Fruit fly (Drosophila melanogaster) whole organism: Measurements from ENCODE around the gene CG2993.
A peak's percentile ranks its signal among the peaks of the same experiment; 100 is the strongest.

Source experiments
- CG8478 ChIP-seq: fragments of >200 bp; optimal IDR thresholded peaks from 2 replicates; lab custom pipeline; 2018; ENCODE audit warnings: inconsistent platforms
- Dll ChIP-seq: fragments of >200 bp; optimal IDR thresholded peaks from 2 replicates; lab custom pipeline; 2017
- EcR ChIP-seq, 2 experiments: fragments of >200 bp; optimal IDR thresholded peaks; 2 replicates each; lab custom pipeline; 2017; ENCODE audit warnings: missing biosample characterization in 2 of 2, missing genetic modification characterization in 2 of 2, missing genetic modification reagents in 2 of 2
- pan ChIP-seq: fragments of >200 bp; optimal IDR thresholded peaks from 2 replicates; lab custom pipeline; 2017
- psq ChIP-seq: fragments of >200 bp; optimal IDR thresholded peaks from 2 replicates; lab custom pipeline; 2017
- usp ChIP-seq: fragments of >200 bp; optimal IDR thresholded peaks from 2 replicates; lab custom pipeline; 2017; ENCODE audit warnings: missing biosample characterization, missing genetic modification characterization, mixed read lengths

CG2993 gene

DNA sequence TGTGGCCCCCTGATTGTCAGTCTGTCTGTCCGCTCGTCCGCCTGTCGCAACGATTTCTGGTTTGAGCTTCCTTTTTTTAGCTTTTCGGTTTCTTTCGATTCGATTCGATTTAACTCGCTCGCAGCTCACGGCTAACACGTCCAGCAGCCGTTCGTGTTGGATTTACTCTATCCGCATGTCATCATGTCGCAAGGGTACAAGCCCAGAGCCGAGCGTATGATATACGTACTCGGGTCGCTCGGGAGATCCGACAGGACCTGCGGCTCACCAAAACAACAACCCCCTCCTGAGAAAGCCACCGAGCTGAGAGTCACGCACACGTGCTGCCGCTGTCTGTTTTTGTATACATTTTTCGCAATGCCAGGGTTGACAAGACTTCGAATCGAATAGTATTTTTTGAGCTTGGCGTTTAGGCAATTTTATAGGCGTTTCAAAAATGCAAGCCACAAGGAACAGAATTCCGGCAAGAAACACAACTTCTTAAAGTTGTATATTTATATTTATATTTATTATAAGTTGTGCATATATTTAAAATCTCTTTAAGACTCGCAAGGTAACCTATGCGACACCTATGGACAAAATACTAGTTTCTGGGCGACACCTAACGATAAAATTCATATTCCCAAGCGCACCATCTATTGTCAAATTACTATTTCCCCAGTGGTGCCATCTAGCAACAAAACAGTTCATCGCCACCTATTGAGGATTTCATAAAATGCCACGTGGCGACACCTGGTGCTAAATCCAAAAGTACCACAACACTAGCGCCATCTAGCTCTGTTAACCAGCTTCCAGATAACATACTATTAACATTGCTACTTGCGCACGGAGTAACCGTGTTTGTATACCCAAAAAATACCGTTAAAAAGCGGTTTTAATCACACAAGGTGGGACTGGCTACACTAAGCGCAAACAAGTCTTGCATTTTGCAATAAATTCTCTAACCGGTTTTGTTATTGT lies at the start of gene CG2993, which contains the start of gene sgll:
TSS of gene CG2993 (minus strand) at position 353 of the 960 bp plus-strand sequence.
TSS of gene sgll (plus strand) at position 871 of the 960 bp plus-strand sequence.
- TF ChIP-seq CG8478 (lab: Kevin White, UChicago) (peak; percentile 27), EcR (GFP tag; optimal IDR thresholded peaks at IDR 0.05; lab: Kevin White, UChicago) (no peak), Dll (lab: Kevin White, UChicago) (peak; percentile 73)

DNA sequence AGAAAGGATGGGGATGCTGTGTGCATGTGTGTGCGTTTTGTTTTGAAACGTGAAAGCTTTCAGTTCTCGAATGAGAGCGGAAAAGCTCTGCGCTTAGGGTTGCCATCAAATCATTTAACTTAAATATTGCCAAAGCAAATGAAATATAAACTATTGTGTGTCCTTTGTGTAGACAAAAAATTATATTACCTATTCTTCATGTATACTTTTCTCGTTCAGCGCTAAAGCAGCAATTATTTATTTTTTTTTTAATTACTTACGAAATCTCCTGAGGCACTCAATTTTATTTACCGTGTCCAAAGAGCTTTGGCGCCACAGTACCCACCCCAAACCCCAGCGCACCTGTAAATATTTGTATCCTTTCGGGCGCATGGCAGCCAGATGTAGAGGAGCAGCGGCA lies 11.7 kb upstream of the CG2993 start:
- no peak for TF ChIP-seq usp (GFP tag; lab: Kevin White, UChicago)
- no peak for TF ChIP-seq CG8478 (lab: Kevin White, UChicago)
- TF ChIP-seq psq = no peak
- no peak for TF ChIP-seq Dll (lab: Kevin White, UChicago)
- TF ChIP-seq pan (lab: Kevin White, UChicago) = no peak
- no peak for TF ChIP-seq EcR (GFP tag; optimal IDR thresholded peaks at IDR 0.05; lab: Kevin White, UChicago)

DNA sequence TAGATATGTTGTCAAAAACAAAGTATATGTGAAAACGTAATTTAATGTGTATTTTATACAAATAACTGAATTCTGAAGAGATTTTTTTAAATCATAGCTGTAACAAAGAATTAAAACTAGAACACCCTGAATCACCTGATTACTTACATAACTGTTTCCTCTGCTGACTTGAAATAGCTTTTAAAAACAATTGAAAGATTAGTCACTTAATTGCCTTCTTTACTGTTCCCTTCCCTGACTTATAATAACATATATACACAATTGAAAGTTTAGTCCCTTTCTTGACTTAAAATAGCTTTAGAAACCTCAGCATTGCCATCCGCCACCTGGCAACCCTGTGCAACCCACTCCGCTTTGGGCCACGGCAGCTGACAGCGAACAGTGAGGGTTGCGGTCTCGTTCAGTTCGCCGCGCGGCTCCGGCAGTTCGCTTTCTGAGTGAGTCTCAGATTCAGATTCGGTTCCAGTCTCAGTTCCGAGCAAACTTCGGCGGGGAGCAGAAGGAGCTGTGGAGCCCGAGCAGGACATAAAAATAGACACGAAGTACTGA lies 4.2 kb upstream of the CG2993 start, which contains the start of gene CG34384:
TSS of gene CG34384 (plus strand) at position 381 of the 549 bp plus-strand sequence.
- no peak for TF ChIP-seq Dll (lab: Kevin White, UChicago)
- no peak for TF ChIP-seq pan (lab: Kevin White, UChicago)
- TF ChIP-seq CG8478 (lab: Kevin White, UChicago) = no peak
- no peak for TF ChIP-seq psq
- no peak for TF ChIP-seq usp (GFP tag; lab: Kevin White, UChicago)
- TF ChIP-seq EcR (GFP tag; optimal IDR thresholded peaks at IDR 0.05; lab: Kevin White, UChicago) = no peak

DNA sequence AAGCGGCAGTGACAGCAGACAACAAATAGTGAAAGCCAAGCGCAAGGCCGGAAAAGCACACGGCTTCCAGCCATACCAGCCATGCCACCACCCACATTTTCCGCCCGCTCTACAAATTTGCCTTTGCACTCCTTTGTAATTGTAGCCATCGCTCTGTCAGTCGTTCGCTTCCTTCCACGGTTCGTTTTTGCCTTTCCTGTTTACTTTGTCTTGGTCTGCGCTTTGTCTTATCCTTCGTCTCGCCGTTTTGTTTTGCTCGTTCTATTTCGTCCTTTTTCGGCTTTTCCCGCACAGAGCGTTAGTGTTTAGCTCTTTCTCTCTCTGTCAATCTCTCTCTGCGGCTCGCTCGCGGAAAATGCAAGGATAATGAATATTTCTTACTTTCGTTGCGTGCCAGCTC lies 3.7 kb upstream of the CG2993 start:
- no peak for TF ChIP-seq psq
- TF ChIP-seq CG8478 (lab: Kevin White, UChicago) = no peak
- TF ChIP-seq usp (GFP tag; lab: Kevin White, UChicago) = no peak
- TF ChIP-seq Dll (lab: Kevin White, UChicago) = no peak
- no peak for TF ChIP-seq pan (lab: Kevin White, UChicago)
- no peak for TF ChIP-seq EcR (GFP tag; optimal IDR thresholded peaks at IDR 0.05; lab: Kevin White, UChicago)

DNA sequence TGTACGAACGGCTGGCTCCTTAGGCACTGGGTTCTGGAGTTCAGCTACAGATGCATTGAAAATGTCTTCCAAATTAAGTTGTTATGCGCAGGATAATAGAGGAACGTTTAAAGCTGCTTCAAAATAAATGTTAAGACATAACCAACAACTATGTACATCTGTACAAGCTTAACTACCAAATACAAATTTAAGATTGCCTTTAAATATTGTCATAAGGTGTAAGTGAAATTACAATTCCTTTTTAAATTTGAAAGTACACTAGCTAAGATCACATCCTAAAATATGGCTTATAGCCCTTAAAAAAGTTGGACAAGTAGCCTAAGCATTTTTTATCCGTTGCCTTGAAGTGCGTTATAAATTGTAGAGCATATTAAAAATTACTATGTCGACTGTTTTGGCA lies 1.7 kb upstream of the CG2993 start, which contains the start of gene CG31473:
TSS of gene CG31473 (plus strand) at position 301 of the 400 bp plus-strand sequence.
- TF ChIP-seq EcR (GFP tag; optimal IDR thresholded peaks at IDR 0.05; lab: Kevin White, UChicago) (no peak), usp (GFP tag; lab: Kevin White, UChicago) (no peak), CG8478 (lab: Kevin White, UChicago) (no peak), psq (no peak), Dll (lab: Kevin White, UChicago) (no peak), pan (lab: Kevin White, UChicago) (no peak)

DNA sequence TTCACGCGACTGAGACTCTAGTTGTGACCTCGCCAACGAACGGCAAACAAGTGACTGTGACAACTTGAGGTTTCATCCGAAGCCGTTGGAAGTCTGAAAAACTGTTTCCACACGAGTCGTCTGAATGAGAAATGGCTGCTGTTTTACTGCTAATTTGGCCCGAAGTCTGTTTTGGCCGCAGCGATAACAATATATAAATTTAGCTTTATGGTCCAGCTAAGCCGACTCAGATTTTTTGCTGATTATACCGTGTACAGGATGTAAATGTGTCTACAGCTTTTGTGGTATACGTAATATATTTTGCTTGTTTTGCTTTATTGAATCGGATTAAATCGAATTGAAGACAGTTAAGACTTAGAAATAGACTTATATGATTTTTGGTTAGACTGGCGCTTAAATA lies 5.5 kb downstream of the CG2993 start, which contains the start of gene CG18268:
TSS of gene CG18268 (minus strand) at position 101 of the 400 bp plus-strand sequence.
- no peak for TF ChIP-seq EcR (GFP tag; optimal IDR thresholded peaks at IDR 0.05; lab: Kevin White, UChicago)
- TF ChIP-seq Dll (lab: Kevin White, UChicago) = no peak
- TF ChIP-seq psq = no peak
- no peak for TF ChIP-seq pan (lab: Kevin White, UChicago)
- TF ChIP-seq CG8478 (lab: Kevin White, UChicago) = no peak
- no peak for TF ChIP-seq usp (GFP tag; lab: Kevin White, UChicago)

DNA sequence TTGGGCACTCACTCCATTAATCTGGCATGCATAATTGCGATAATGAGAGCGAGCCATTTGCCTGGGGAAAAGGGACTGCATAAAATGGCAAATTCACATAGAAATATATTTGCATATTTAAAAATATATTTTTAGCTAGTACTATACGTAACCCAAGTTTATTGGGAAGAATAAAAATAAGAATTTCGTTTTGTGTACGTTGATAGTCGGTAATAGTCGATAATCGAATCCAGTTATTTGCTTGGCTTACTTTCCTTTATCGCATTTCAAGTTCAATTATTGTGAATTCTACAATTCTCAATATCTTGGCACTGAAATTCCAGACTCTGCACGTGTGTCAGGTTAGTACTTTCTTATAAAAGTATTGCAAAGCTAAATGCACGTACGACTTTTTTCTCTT lies 7.1 kb downstream of the CG2993 start, which contains the start of gene CG3014:
TSS of gene CG3014 (minus strand) at position 101 of the 400 bp plus-strand sequence.
- TF ChIP-seq usp (GFP tag; lab: Kevin White, UChicago) (no peak), CG8478 (lab: Kevin White, UChicago) (no peak), Dll (lab: Kevin White, UChicago) (no peak), psq (no peak), EcR (GFP tag; optimal IDR thresholded peaks at IDR 0.05; lab: Kevin White, UChicago) (no peak), pan (lab: Kevin White, UChicago) (no peak)

DNA sequence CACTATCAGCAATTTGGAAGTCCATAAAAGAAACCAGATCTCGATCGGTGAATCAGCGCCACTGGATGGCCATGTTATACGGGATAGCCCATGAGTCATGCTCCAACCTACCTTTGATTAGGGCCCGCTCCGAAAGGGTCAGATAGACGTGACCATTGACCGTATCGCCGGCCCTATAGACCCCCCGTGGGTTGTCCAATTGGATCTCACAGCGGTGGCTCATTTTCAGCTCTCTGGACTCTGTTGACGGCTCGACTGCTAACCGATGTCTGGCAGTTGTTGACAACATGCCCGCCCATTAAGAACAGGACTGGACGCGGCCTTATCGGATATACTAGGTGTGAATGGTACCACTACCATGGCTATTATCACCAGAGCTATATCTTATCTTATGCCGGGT lies 11.3 kb downstream of the CG2993 start, which contains the start of gene CG18744:
TSS of gene CG18744 (minus strand) at position 247 of the 400 bp plus-strand sequence.
- TF ChIP-seq pan (lab: Kevin White, UChicago) (no peak), Dll (lab: Kevin White, UChicago) (no peak), usp (GFP tag; lab: Kevin White, UChicago) (no peak)

DNA sequence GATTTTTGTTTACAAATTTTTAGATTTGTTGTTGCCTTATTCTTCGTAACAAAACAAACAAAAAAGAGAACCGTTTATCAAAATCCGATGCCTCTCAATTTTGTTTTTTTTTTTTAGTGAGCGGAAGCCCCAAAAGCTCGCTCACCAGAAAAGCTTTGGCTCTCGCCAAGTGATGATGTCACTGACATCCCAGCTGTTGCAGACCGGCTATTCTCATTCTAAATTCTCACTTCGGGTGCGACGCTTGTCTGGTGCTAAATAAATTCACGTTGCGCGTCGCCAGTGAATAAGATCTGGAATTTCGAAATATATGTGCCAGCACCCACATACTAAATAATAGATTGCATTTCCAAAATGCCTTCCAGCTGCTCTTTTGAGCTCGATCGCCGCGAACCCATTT lies 16.0 kb downstream of the CG2993 start, which contains the start of gene CG2641:
TSS of gene CG2641 (plus strand) at position 215 of the 400 bp plus-strand sequence.
- no peak for TF ChIP-seq psq
- peak; percentile 7 for TF ChIP-seq Dll (lab: Kevin White, UChicago)
- no peak for TF ChIP-seq CG8478 (lab: Kevin White, UChicago)
- no peak for TF ChIP-seq pan (lab: Kevin White, UChicago)

DNA sequence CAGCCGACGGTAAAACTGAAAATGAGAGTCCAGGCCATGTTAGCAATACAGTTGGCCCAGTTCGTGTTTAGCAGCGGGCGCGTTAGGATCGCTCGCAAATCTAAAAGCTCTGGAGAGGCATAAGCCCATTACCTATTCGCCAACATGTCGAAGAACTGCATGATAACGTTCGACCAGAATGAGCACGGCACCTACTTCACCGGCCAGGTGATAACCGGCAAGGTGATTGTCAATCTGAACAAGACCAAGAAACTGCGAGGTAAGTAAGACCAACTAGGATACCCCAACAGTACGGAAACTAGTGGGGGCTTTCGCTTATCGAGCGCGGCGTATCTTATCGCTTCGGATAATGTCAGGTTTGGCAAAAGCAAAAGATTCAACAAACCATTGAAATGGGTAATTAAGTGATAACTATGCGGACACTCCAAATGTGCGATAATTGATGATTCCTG lies 19.2 kb downstream of the CG2993 start, which contains the start of gene CG10086:
TSS of gene CG10086 (plus strand) at position 51 of the 452 bp plus-strand sequence.
- TF ChIP-seq Dll (lab: Kevin White, UChicago) = no peak
- TF ChIP-seq CG8478 (lab: Kevin White, UChicago) = no peak
- no peak for TF ChIP-seq EcR (GFP tag; optimal IDR thresholded peaks at IDR 0.05; lab: Kevin White, UChicago)
- TF ChIP-seq psq = no peak
- no peak for TF ChIP-seq usp (GFP tag; lab: Kevin White, UChicago)
- no peak for TF ChIP-seq pan (lab: Kevin White, UChicago)

DNA sequence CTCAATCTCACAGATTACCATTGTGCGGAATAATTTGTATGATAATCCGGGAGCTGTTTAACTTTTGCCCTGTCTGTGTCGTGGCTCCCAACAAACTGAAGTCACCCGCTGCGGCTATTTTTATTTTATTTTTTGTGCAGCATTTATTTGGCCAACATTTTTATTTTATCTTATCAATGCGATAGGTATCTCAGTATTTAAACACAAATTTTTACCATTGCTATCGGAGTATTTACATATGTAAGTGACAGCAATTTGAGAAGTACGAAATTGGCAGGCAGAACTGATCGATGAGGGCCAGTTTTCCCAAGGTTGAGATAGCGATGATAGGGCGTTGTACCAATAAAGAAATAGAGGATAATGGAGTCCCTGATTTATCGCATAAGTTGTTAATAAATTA lies 19.7 kb downstream of the CG2993 start, which contains the start of gene CG18746:
TSS of gene CG18746 (minus strand) at position 101 of the 400 bp plus-strand sequence.
- TF ChIP-seq EcR (GFP tag; optimal IDR thresholded peaks at IDR 0.05; lab: Kevin White, UChicago) = no peak
- no peak for TF ChIP-seq Dll (lab: Kevin White, UChicago)
- no peak for TF ChIP-seq usp (GFP tag; lab: Kevin White, UChicago)
- no peak for TF ChIP-seq psq
- TF ChIP-seq pan (lab: Kevin White, UChicago) = no peak
- TF ChIP-seq CG8478 (lab: Kevin White, UChicago) = no peak
